Worm (Caenorhabditis elegans) whole organism, L4 larva: ENCODE measurements around the gene F15E6.10.
"Not testable (repeated sequence)": the region's sequence is repeated elsewhere in the genome, so short reads cannot be mapped to it uniquely, and the experiment has no call there.

Experiments used
- F37D6.2 ChIP-seq: sonication (generic microtip); optimal IDR thresholded peaks from 2 replicates; lab custom pipeline; 2016; ENCODE audit warnings: mild to moderate bottlenecking, missing genetic modification characterization, missing compliant biosample characterization
- F44E2.7 ChIP-seq: fragments of 200-800 bp; sonication (Bioruptor generic); IDR thresholded peaks from 2 replicates; pipeline ENCODE4 v2.1.2; 2022; ENCODE audit warnings: missing genetic modification characterization, missing compliant biosample characterization
- T20F7.1 ChIP-seq: fragments of 200-800 bp; sonication (Bioruptor generic); optimal IDR thresholded peaks from 2 replicates; lab custom pipeline; 2018; ENCODE audit warnings: mild to moderate bottlenecking, missing genetic modification characterization, missing compliant biosample characterization
- aha-1 ChIP-seq: fragments of 150-350 bp; peaks from one replicate; lab custom pipeline; 2014; ENCODE audit warnings: missing biosample characterization, missing genetic modification characterization
- arid-1 ChIP-seq: fragments of 200-800 bp; sonication (Bioruptor generic); conservative IDR thresholded peaks from 2 replicates; pipeline ENCODE4 v1.3.6; 2022; ENCODE audit warnings: missing genetic modification reagents, missing genetic modification characterization, missing compliant biosample characterization
- attf-4 ChIP-seq: sonication (generic microtip); optimal IDR thresholded peaks from 3 replicates; lab custom pipeline; 2017; ENCODE audit warnings: missing biosample characterization, missing genetic modification characterization
- ceh-28 ChIP-seq: fragments of 150-350 bp; optimal IDR thresholded peaks from 2 replicates; lab custom pipeline; 2014; ENCODE audit warnings: missing biosample characterization, missing genetic modification reagents, missing genetic modification characterization
- ceh-32 ChIP-seq: sonication (generic microtip); optimal IDR thresholded peaks from 2 replicates; lab custom pipeline; 2016; ENCODE audit warnings: mild to moderate bottlenecking, missing genetic modification characterization, missing compliant biosample characterization; ENCODE audit not compliant: poor library complexity
- daf-16 ChIP-seq, 3 experiments: sonication (generic microtip); optimal IDR thresholded peaks; 2 replicates each; lab custom pipeline; 2016 to 2017; ENCODE audit warnings: missing genetic modification characterization in 3 of 3, missing genetic modification reagents in 3 of 3, mild to moderate bottlenecking in 2 of 3, missing compliant biosample characterization in 2 of 3, missing biosample characterization in 1 of 3, moderate library complexity in 1 of 3
- dmd-6 ChIP-seq: fragments of 200-800 bp; sonication (Bioruptor generic); IDR thresholded peaks from 2 replicates; pipeline ENCODE4 v1.3.6; 2022; ENCODE audit warnings: missing genetic modification reagents, missing genetic modification characterization, missing compliant biosample characterization
- dpl-1 ChIP-seq: fragments of 150-350 bp; optimal IDR thresholded peaks from 2 replicates; lab custom pipeline; 2014; ENCODE audit warnings: missing biosample characterization, missing genetic modification reagents, missing genetic modification characterization
- hlh-30 ChIP-seq: sonication (generic microtip); optimal IDR thresholded peaks from 2 replicates; lab custom pipeline; 2017; ENCODE audit warnings: antibody characterized with exemption, mild to moderate bottlenecking, missing genetic modification characterization, missing compliant biosample characterization; ENCODE audit not compliant: insufficient read depth
- lin-29 ChIP-seq: fragments of 200-800 bp; sonication (Bioruptor generic); IDR thresholded peaks from 2 replicates; pipeline ENCODE4 v1.3.6; 2022; ENCODE audit warnings: missing genetic modification reagents, missing genetic modification characterization, missing compliant biosample characterization
- lin-38 ChIP-seq: fragments of 200-800 bp; sonication (Bioruptor generic); IDR thresholded peaks from 2 replicates; pipeline ENCODE4 v1.3.6; 2022; ENCODE audit warnings: missing genetic modification reagents, missing genetic modification characterization, missing compliant biosample characterization
- lsy-2 ChIP-seq, 2 experiments: fragments of 150-350 bp in 1 of 2; sonication (generic microtip) in 1 of 2; optimal IDR thresholded peaks; 2 replicates each; lab custom pipeline; 2014 to 2017; ENCODE audit warnings: missing biosample characterization in 2 of 2, missing genetic modification characterization in 2 of 2
- nhr-28 ChIP-seq: fragments of 150-350 bp; optimal IDR thresholded peaks from 2 replicates; lab custom pipeline; 2014; ENCODE audit warnings: missing biosample characterization, missing genetic modification characterization
- pha-4 ChIP-seq, 2 experiments: fragments of 150-350 bp in 1 of 2; fragments of 200-800 bp in 1 of 2; sonication (Bioruptor generic) in 1 of 2; IDR thresholded peaks in 1 of 2; optimal IDR thresholded peaks in 1 of 2; 2 replicates each; pipeline versions ENCODE4 v1.3.6 to Lab custom; 2014 to 2022; ENCODE audit warnings: missing genetic modification characterization in 2 of 2, missing genetic modification reagents in 2 of 2, missing biosample characterization in 1 of 2, missing compliant biosample characterization in 1 of 2
- pqm-1 ChIP-seq: sonication (generic microtip); optimal IDR thresholded peaks from 2 replicates; lab custom pipeline; 2017; ENCODE audit warnings: missing biosample characterization, missing genetic modification characterization
- rbr-2 ChIP-seq: sonication (generic microtip); optimal IDR thresholded peaks from 2 replicates; lab custom pipeline; 2016; ENCODE audit warnings: missing genotype, missing genetic modification characterization, missing compliant biosample characterization
- set-16 ChIP-seq: fragments of 200-800 bp; sonication (Bioruptor generic); IDR thresholded peaks from 2 replicates; pipeline ENCODE4 v1.3.6; 2022; ENCODE audit warnings: missing genetic modification reagents, missing genetic modification characterization, missing compliant biosample characterization
- snpc-1.2 ChIP-seq: fragments of 200-800 bp; sonication (Bioruptor generic); IDR thresholded peaks from 2 replicates; pipeline ENCODE4 v1.3.6; 2022; ENCODE audit warnings: missing genetic modification reagents, missing genetic modification characterization, missing compliant biosample characterization
- tra-1 ChIP-seq: fragments of 200-800 bp; sonication (Bioruptor generic); IDR thresholded peaks from 2 replicates; pipeline ENCODE4 v1.3.6; 2022; ENCODE audit warnings: missing genetic modification reagents, missing genetic modification characterization, missing compliant biosample characterization
- zag-1 ChIP-seq: fragments of 150-350 bp; optimal IDR thresholded peaks from 2 replicates; lab custom pipeline; 2014; ENCODE audit warnings: missing biosample characterization, missing genetic modification characterization

F15E6.10 gene

ce11 chrIV:4312394-4312793, 19.7 kb downstream of the F15E6.10 start:
- peak; percentile 92 for TF ChIP-seq set-16 (GFP tag; lab: Robert Waterston, UW)

ce11 chrIV:4313144-4313543, 20.5 kb downstream of the F15E6.10 start:
- TF ChIP-seq pha-4 (GFP tag; IDR thresholded peaks at IDR 0.05; lab: Robert Waterston, UW) (0 out of 2 replicates have a peak, but pooled peaks have one; percentile 23), set-16 (GFP tag; lab: Robert Waterston, UW) (peak; percentile 93)
- TF ChIP-seq pha-4 (tag; optimal IDR thresholded peaks at IDR 0.05; lab: Kevin White, UChicago), result not testable (repeated sequence)

ce11 chrIV:4316813-4317408, 24.2 kb downstream of the F15E6.10 start, which contains the start of gene Y24D9B.1:
Gene Y24D9B.1, plus strand, starts transcription at chrIV:4317358.
- no peak for TF ChIP-seq F37D6.2 (tag; lab: Kevin White, UChicago)
- TF ChIP-seq lin-38 (GFP tag; lab: Robert Waterston, UW), result peak; percentile 27
- no peak for TF ChIP-seq arid-1 (GFP tag; lab: Robert Waterston, UW)
- no peak for TF ChIP-seq rbr-2
- TF ChIP-seq tra-1 (GFP tag; lab: Robert Waterston, UW), result no peak
- TF ChIP-seq T20F7.1 (GFP tag; lab: Kevin White, UChicago), result no peak

ce11 chrIV:4317638-4318037, 25.0 kb downstream of the F15E6.10 start:
- no peak for TF ChIP-seq ceh-32
- no peak for TF ChIP-seq lin-29 (GFP tag; lab: Robert Waterston, UW)
- TF ChIP-seq pha-4 (GFP tag; IDR thresholded peaks at IDR 0.05; lab: Robert Waterston, UW), result no peak
- no peak for TF ChIP-seq pha-4 (tag; optimal IDR thresholded peaks at IDR 0.05; lab: Kevin White, UChicago)
- TF ChIP-seq ceh-28, result peak; percentile 95
- TF ChIP-seq zag-1 (tag; lab: Kevin White, UChicago), result no peak
- TF ChIP-seq lsy-2 (tag; optimal IDR thresholded peaks at IDR 0.05; lab: Kevin White, UChicago), result no peak

ce11 chrIV:4318056-4318455, 25.4 kb downstream of the F15E6.10 start:
- TF ChIP-seq daf-16 (GFP tag; optimal IDR thresholded peaks at IDR 0.05; lab: Kevin White, UChicago) (no peak), daf-16 (tag; optimal IDR thresholded peaks at IDR 0.05; lab: Kevin White, UChicago) (no peak), ceh-28 (peak; percentile 43)

ce11 chrIV:4319473-4319872, 26.8 kb downstream of the F15E6.10 start:
- TF ChIP-seq snpc-1.2 (GFP tag; lab: Robert Waterston, UW) (0 out of 2 replicates have a peak, but pooled peaks have one; percentile 8), lin-38 (GFP tag; lab: Robert Waterston, UW) (0 out of 2 replicates have a peak, but pooled peaks have one; percentile 11), ceh-28 (peak; percentile 93), F44E2.7 (GFP tag; lab: Robert Waterston, UW) (0 out of 2 replicates have a peak, but pooled peaks have one; percentile 14), attf-4 (tag; lab: Kevin White, UChicago) (no peak)

- peak; percentile 71 for TF ChIP-seq nhr-28 (tag; lab: Kevin White, UChicago)
- TF ChIP-seq hlh-30 (tag; lab: Kevin White, UChicago), result no peak
- peak; percentile 9 for TF ChIP-seq dpl-1 (GFP tag; lab: Kevin White, UChicago)
- peak; percentile 33 for TF ChIP-seq pqm-1 (tag; lab: Kevin White, UChicago)
- TF ChIP-seq aha-1 (tag; lab: Kevin White, UChicago), result peak; percentile 44
- TF ChIP-seq daf-16 (GFP tag; optimal IDR thresholded peaks at IDR 0.05; lab: Kevin White, UChicago), result no peak
- peak; percentile 48 for TF ChIP-seq daf-16 (tag; optimal IDR thresholded peaks at IDR 0.05; lab: Kevin White, UChicago)
- TF ChIP-seq dmd-6 (GFP tag; lab: Robert Waterston, UW), result no peak
Measured at ce11 chrIV:4326445-4326844, 33.8 kb downstream of the F15E6.10 start, which contains the start of gene trpl-2. Gene trpl-2, plus strand, starts transcription at chrIV:4326654.
